Worm (Caenorhabditis elegans) whole organism, L1 larva: ENCODE measurements around the gene cpr-9.

Experiments used
- C04F5.9 ChIP-seq: sonication (generic microtip); optimal IDR thresholded peaks from 2 replicates; lab custom pipeline; 2016; ENCODE audit warnings: missing genetic modification characterization, missing compliant biosample characterization
- C16A3.4 ChIP-seq: fragments of 150-350 bp; optimal IDR thresholded peaks from 2 replicates; lab custom pipeline; 2014; ENCODE audit warnings: missing biosample characterization, missing genetic modification characterization
- C34B4.2 ChIP-seq: sonication (generic microtip); optimal IDR thresholded peaks from 2 replicates; lab custom pipeline; 2017; ENCODE audit warnings: mild to moderate bottlenecking, missing genetic modification characterization, missing compliant biosample characterization
- Y116A8C.19 ChIP-seq: sonication (generic microtip); optimal IDR thresholded peaks from 2 replicates; lab custom pipeline; 2016; ENCODE audit warnings: missing compliant biosample characterization, missing genetic modification characterization, borderline replicate concordance
- aly-2 ChIP-seq: fragments of 150-350 bp; optimal IDR thresholded peaks from 2 replicates; lab custom pipeline; 2014; ENCODE audit warnings: missing biosample characterization, missing genetic modification characterization
- ama-1 ChIP-seq: fragments of 150-350 bp; optimal IDR thresholded peaks from 2 replicates; lab custom pipeline; 2014
- blmp-1 ChIP-seq: fragments of 150-350 bp; optimal IDR thresholded peaks from 2 replicates; lab custom pipeline; 2014; ENCODE audit warnings: missing biosample characterization, missing genetic modification characterization
- ceh-82 ChIP-seq, 3 experiments: fragments of 150-350 bp in 1 of 3; sonication (generic microtip) in 2 of 3; optimal IDR thresholded peaks; 2 replicates each; lab custom pipeline; 2014 to 2017; ENCODE audit warnings: missing biosample characterization in 3 of 3, missing genetic modification characterization in 3 of 3
- ceh-88 ChIP-seq: fragments of 200-800 bp; sonication (Bioruptor generic); IDR thresholded peaks from 2 replicates; pipeline ENCODE4 v1.3.6; 2022; ENCODE audit warnings: missing genetic modification characterization, missing compliant biosample characterization
- dpl-1 ChIP-seq, 3 experiments: fragments of 150-350 bp in 2 of 3; sonication (generic microtip) in 1 of 3; optimal IDR thresholded peaks; 2 replicates each; lab custom pipeline; 2014 to 2017; ENCODE audit warnings: missing biosample characterization in 3 of 3, missing genetic modification characterization in 3 of 3, missing genetic modification reagents in 3 of 3
- dsc-1 ChIP-seq: sonication (generic microtip); optimal IDR thresholded peaks from 2 replicates; lab custom pipeline; 2016; ENCODE audit warnings: mild to moderate bottlenecking, missing genetic modification characterization, missing compliant biosample characterization
- efl-1 ChIP-seq, 4 experiments: fragments of 150-350 bp; optimal IDR thresholded peaks in 3 of 4; peaks in 1 of 4; 1 replicate in 1 of 4; 2 replicates in 3 of 4; lab custom pipeline; 2014; ENCODE audit warnings: missing biosample characterization in 2 of 4, missing genetic modification characterization in 2 of 4, missing genetic modification reagents in 2 of 4
- egl-27 ChIP-seq, 2 experiments: fragments of 150-350 bp in 1 of 2; sonication (generic microtip); optimal IDR thresholded peaks; 3 replicates each; lab custom pipeline; 2017 to 2018; ENCODE audit warnings: missing biosample characterization in 2 of 2, missing genetic modification characterization in 2 of 2, missing genetic modification reagents in 2 of 2
- elt-2 ChIP-seq: sonication (generic microtip); optimal IDR thresholded peaks from 2 replicates; lab custom pipeline; 2016; ENCODE audit warnings: missing genetic modification characterization, mild to moderate bottlenecking, inconsistent platforms, missing compliant biosample characterization, missing genetic modification reagents
- ets-5 ChIP-seq: fragments of 200-800 bp; sonication (Bioruptor generic); IDR thresholded peaks from 2 replicates; pipeline ENCODE4 v1.3.6; 2022; ENCODE audit warnings: missing genetic modification characterization, missing compliant biosample characterization
- fkh-10 ChIP-seq: sonication (generic microtip); optimal IDR thresholded peaks from 2 replicates; lab custom pipeline; 2017; ENCODE audit warnings: missing biosample characterization, missing genetic modification reagents, missing genetic modification characterization
- fkh-4 ChIP-seq: sonication (generic microtip); optimal IDR thresholded peaks from 2 replicates; lab custom pipeline; 2016; ENCODE audit warnings: missing compliant biosample characterization, missing genetic modification characterization, borderline replicate concordance
- fkh-8 ChIP-seq: sonication (generic microtip); optimal IDR thresholded peaks from 2 replicates; lab custom pipeline; 2016; ENCODE audit warnings: mild to moderate bottlenecking, missing genetic modification characterization, missing compliant biosample characterization
- grh-1 ChIP-seq: fragments of 200-800 bp; sonication (Bioruptor generic); IDR thresholded peaks from 2 replicates; pipeline ENCODE4 v1.3.6; 2022; ENCODE audit warnings: missing genetic modification reagents, missing genetic modification characterization, missing compliant biosample characterization
- hlh-4 ChIP-seq: sonication (generic microtip); optimal IDR thresholded peaks from 2 replicates; lab custom pipeline; 2016; ENCODE audit warnings: mild to moderate bottlenecking, missing genetic modification characterization, missing compliant biosample characterization
- irx-1 ChIP-seq: sonication (generic microtip); optimal IDR thresholded peaks from 2 replicates; lab custom pipeline; 2016; ENCODE audit warnings: missing genetic modification characterization, missing compliant biosample characterization
- isw-1 ChIP-seq: fragments of 200-800 bp; sonication (Bioruptor generic); IDR thresholded peaks from 2 replicates; pipeline ENCODE4 v1.3.6; 2022; ENCODE audit warnings: missing genetic modification characterization, missing compliant biosample characterization
- jun-1 ChIP-seq: fragments of 150-350 bp; optimal IDR thresholded peaks from 2 replicates; lab custom pipeline; 2014; ENCODE audit warnings: missing biosample characterization, missing genetic modification reagents, missing genetic modification characterization
- lin-13 ChIP-seq: fragments of 150-350 bp; optimal IDR thresholded peaks from 2 replicates; lab custom pipeline; 2014; ENCODE audit warnings: missing biosample characterization, missing genetic modification reagents, missing genetic modification characterization
- lin-15B ChIP-seq: fragments of 150-350 bp; sonication (generic microtip); optimal IDR thresholded peaks from 3 replicates; lab custom pipeline; 2014; ENCODE audit warnings: missing biosample characterization, missing genetic modification characterization
- lin-35 ChIP-seq, 2 experiments: fragments of 150-350 bp; optimal IDR thresholded peaks; 2 replicates each; lab custom pipeline; 2014; ENCODE audit warnings: missing biosample characterization in 2 of 2, missing genetic modification characterization in 2 of 2, missing genetic modification reagents in 2 of 2
- lin-39 ChIP-seq: fragments of 150-350 bp; optimal IDR thresholded peaks from 2 replicates; lab custom pipeline; 2014; ENCODE audit warnings: missing biosample characterization, missing genetic modification reagents, missing genetic modification characterization
- mab-9 ChIP-seq: fragments of 200-800 bp; sonication (Bioruptor generic); IDR thresholded peaks from 2 replicates; pipeline ENCODE4 v1.3.6; 2022; ENCODE audit warnings: missing genetic modification reagents, missing genetic modification characterization, missing compliant biosample characterization
- mdl-1 ChIP-seq, 2 experiments: fragments of 150-350 bp; optimal IDR thresholded peaks; 2 replicates each; lab custom pipeline; 2014 to 2017; ENCODE audit warnings: missing biosample characterization in 2 of 2, missing genetic modification characterization in 2 of 2, inconsistent platforms in 1 of 2
- mef-2 ChIP-seq: fragments of 150-350 bp; optimal IDR thresholded peaks from 2 replicates; lab custom pipeline; 2014; ENCODE audit warnings: missing biosample characterization, missing genetic modification characterization
- nhr-11 ChIP-seq: fragments of 150-350 bp; optimal IDR thresholded peaks from 2 replicates; lab custom pipeline; 2014; ENCODE audit warnings: missing biosample characterization, missing genetic modification characterization
- nhr-20 ChIP-seq: sonication (generic microtip); optimal IDR thresholded peaks from 2 replicates; lab custom pipeline; 2016; ENCODE audit warnings: mild to moderate bottlenecking, missing genetic modification characterization, missing compliant biosample characterization
- nhr-237 ChIP-seq: fragments of 150-350 bp; optimal IDR thresholded peaks from 2 replicates; lab custom pipeline; 2014; ENCODE audit warnings: missing biosample characterization, missing genetic modification characterization
- nhr-47 ChIP-seq: sonication (generic microtip); optimal IDR thresholded peaks from 2 replicates; lab custom pipeline; 2016; ENCODE audit warnings: mild to moderate bottlenecking, missing genetic modification characterization, moderate library complexity, missing compliant biosample characterization
- nhr-71 ChIP-seq: sonication (generic microtip); optimal IDR thresholded peaks from 2 replicates; lab custom pipeline; 2016; ENCODE audit warnings: mild to moderate bottlenecking, missing genetic modification characterization, moderate library complexity, missing compliant biosample characterization
- nhr-76 ChIP-seq: sonication (generic microtip); optimal IDR thresholded peaks from 2 replicates; lab custom pipeline; 2017; ENCODE audit warnings: missing biosample characterization, missing genetic modification characterization
- nhr-84 ChIP-seq: sonication (generic microtip); optimal IDR thresholded peaks from 2 replicates; lab custom pipeline; 2017; ENCODE audit warnings: missing biosample characterization, missing genetic modification characterization
- nhr-85 ChIP-seq: sonication (generic microtip); peaks from one replicate; lab custom pipeline; 2016; ENCODE audit warnings: missing genetic modification characterization, inconsistent platforms, missing compliant biosample characterization
- nhr-90 ChIP-seq: sonication (generic microtip); optimal IDR thresholded peaks from 2 replicates; lab custom pipeline; 2016; ENCODE audit warnings: mild to moderate bottlenecking, missing genetic modification characterization, missing compliant biosample characterization; ENCODE audit not compliant: poor library complexity
- pag-3 ChIP-seq: sonication (generic microtip); optimal IDR thresholded peaks from 2 replicates; lab custom pipeline; 2017; ENCODE audit warnings: missing genetic modification characterization, mild to moderate bottlenecking, missing compliant biosample characterization, antibody characterized with exemption, borderline replicate concordance; ENCODE audit not compliant: insufficient read depth
- pqm-1 ChIP-seq: sonication (generic microtip); optimal IDR thresholded peaks from 3 replicates; lab custom pipeline; 2017; ENCODE audit warnings: missing biosample characterization, missing genetic modification characterization
- snpc-4 ChIP-seq: fragments of 150-350 bp; optimal IDR thresholded peaks from 2 replicates; lab custom pipeline; 2014; ENCODE audit warnings: missing biosample characterization, missing genetic modification characterization
- snu-23 ChIP-seq: sonication (generic microtip); optimal IDR thresholded peaks from 2 replicates; lab custom pipeline; 2016; ENCODE audit warnings: missing genetic modification characterization, missing compliant biosample characterization
- sptf-1 ChIP-seq: fragments of 150-350 bp; optimal IDR thresholded peaks from 2 replicates; lab custom pipeline; 2014; ENCODE audit warnings: missing biosample characterization, missing genetic modification characterization
- tbx-2 ChIP-seq: sonication (generic microtip); optimal IDR thresholded peaks from 2 replicates; lab custom pipeline; 2016; ENCODE audit warnings: missing genetic modification characterization, missing compliant biosample characterization
- tlp-1 ChIP-seq: fragments of 150-350 bp; optimal IDR thresholded peaks from 2 replicates; lab custom pipeline; 2014; ENCODE audit warnings: missing biosample characterization, missing genetic modification characterization
- unc-130 ChIP-seq: fragments of 150-350 bp; optimal IDR thresholded peaks from 2 replicates; lab custom pipeline; 2017; ENCODE audit warnings: missing biosample characterization, missing genetic modification characterization, inconsistent platforms
- unc-30 ChIP-seq: sonication (generic microtip); optimal IDR thresholded peaks from 2 replicates; lab custom pipeline; 2017; ENCODE audit warnings: missing biosample characterization, missing genetic modification characterization
- unc-86 ChIP-seq: sonication (generic microtip); optimal IDR thresholded peaks from 2 replicates; lab custom pipeline; 2016; ENCODE audit warnings: missing genetic modification characterization, missing compliant biosample characterization
- xbp-1 ChIP-seq: sonication (generic microtip); optimal IDR thresholded peaks from 2 replicates; lab custom pipeline; 2016; ENCODE audit warnings: missing genetic modification characterization, missing compliant biosample characterization
- zag-1 ChIP-seq: fragments of 150-350 bp; optimal IDR thresholded peaks from 2 replicates; lab custom pipeline; 2014; ENCODE audit warnings: missing biosample characterization, missing genetic modification characterization

Gene cpr-9

DNA sequence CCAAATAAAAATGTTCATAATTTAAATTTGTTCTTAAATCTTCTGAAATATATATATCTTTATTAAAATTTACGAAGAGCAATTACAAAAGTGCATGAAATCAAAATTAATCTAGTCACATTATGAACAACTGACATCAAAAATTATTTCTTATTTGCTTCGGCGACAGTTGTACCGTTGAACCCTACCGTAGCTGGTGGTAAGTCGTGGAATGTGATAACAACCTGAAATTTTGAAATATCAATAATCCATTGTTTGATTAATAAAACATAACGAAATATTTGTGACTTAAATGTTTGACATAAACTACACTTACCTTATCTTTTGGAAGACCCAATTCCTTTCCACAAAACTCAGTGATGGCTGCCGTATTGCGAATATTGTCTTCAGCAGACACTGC lies 26.1 kb upstream of the cpr-9 start:
- TF ChIP-seq snu-23 (GFP tag; lab: Kevin White, UChicago) (no peak), C04F5.9 (tag; lab: Kevin White, UChicago) (no peak), fkh-8 (no peak), mef-2 (tag; lab: Kevin White, UChicago) (no peak), nhr-84 (tag; lab: Kevin White, UChicago) (no peak), nhr-11 (tag; lab: Kevin White, UChicago) (no peak), unc-86 (tag; lab: Kevin White, UChicago) (no peak), nhr-20 (no peak), mab-9 (no peak), Y116A8C.19 (tag; lab: Kevin White, UChicago) (no peak), elt-2 (tag; lab: Kevin White, UChicago) (peak; percentile 82), nhr-90 (tag; lab: Kevin White, UChicago) (peak; percentile 39), lin-35 (GFP tag; optimal IDR thresholded peaks at IDR 0.05; lab: Kevin White, UChicago) (peak in 1 of 2 experiments; percentile 28), lin-15B (tag; lab: Kevin White, UChicago) (no peak), grh-1 (GFP tag; lab: Robert Waterston, UW) (no peak), C16A3.4 (tag; lab: Kevin White, UChicago) (no peak), pag-3 (tag; lab: Kevin White, UChicago) (no peak), isw-1 (GFP tag; lab: Robert Waterston, UW) (no peak), ceh-82 (tag; optimal IDR thresholded peaks at IDR 0.05; lab: Kevin White, UChicago) (no peak), nhr-71 (tag; lab: Kevin White, UChicago) (peak; percentile 29), lin-13 (GFP tag; lab: Kevin White, UChicago) (no peak), zag-1 (tag; lab: Kevin White, UChicago) (no peak), nhr-237 (tag; lab: Kevin White, UChicago) (no peak), nhr-76 (no peak), efl-1 (optimal IDR thresholded peaks at IDR 0.05; lab: Kevin White, UChicago) (no peak), efl-1 (GFP tag; optimal IDR thresholded peaks at IDR 0.05 in 1 of 2; lab: Kevin White, UChicago) (no peak), fkh-10 (GFP tag; lab: Kevin White, UChicago) (no peak), unc-30 (tag; lab: Kevin White, UChicago) (no peak)

DNA sequence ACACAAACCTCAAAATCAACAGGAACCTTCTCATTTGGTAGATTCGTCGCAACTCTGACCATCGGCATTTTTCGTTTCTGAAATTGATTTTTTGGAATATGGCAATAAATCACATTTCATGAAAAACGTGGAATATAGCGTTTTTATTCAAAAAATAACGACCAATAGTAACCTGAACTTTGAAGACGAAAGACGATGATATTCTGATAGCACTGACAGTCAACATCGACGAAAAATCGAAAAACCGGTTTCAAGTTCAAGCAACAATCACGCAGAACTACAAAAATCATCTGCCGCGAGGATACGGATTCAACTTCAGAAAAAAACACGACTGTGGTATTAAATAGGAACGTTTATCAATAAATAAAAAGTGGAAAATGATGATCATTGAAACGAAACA lies 24.7 kb upstream of the cpr-9 start, which contains the start of gene mif-2:
TSS of gene mif-2 (minus strand) at position 281 of the 400 bp plus-strand sequence.
- no peak for TF ChIP-seq dpl-1 (GFP tag; optimal IDR thresholded peaks at IDR 0.05; lab: Kevin White, UChicago)
- TF ChIP-seq dsc-1 (tag; lab: Kevin White, UChicago) = no peak
- TF ChIP-seq ceh-88 (GFP tag; lab: Robert Waterston, UW) = no peak
- no peak for TF ChIP-seq mdl-1 (tag; optimal IDR thresholded peaks at IDR 0.05; lab: Kevin White, UChicago)
- TF ChIP-seq zag-1 (tag; lab: Kevin White, UChicago) = no peak
- TF ChIP-seq blmp-1 (tag; lab: Kevin White, UChicago) = no peak
- no peak for TF ChIP-seq tlp-1
- no peak for TF ChIP-seq tbx-2 (tag; lab: Kevin White, UChicago)
- TF ChIP-seq ets-5 (GFP tag; lab: Robert Waterston, UW) = no peak
- TF ChIP-seq unc-130 = no peak
- no peak for TF ChIP-seq hlh-4 (tag; lab: Kevin White, UChicago)
- peak; percentile 62 for TF ChIP-seq ama-1
- no peak for TF ChIP-seq nhr-76
- no peak for TF ChIP-seq xbp-1
- no peak for TF ChIP-seq fkh-8
- peak in 1 of 2 experiments; percentile 21 for TF ChIP-seq lin-35 (GFP tag; optimal IDR thresholded peaks at IDR 0.05; lab: Kevin White, UChicago)
- TF ChIP-seq grh-1 (GFP tag; lab: Robert Waterston, UW) = 0 out of 2 replicates have a peak, but pooled peaks have one; percentile 20
- no peak for TF ChIP-seq nhr-47 (tag; lab: Kevin White, UChicago)
- TF ChIP-seq fkh-4 (tag; lab: Kevin White, UChicago) = no peak
- no peak for TF ChIP-seq nhr-11 (tag; lab: Kevin White, UChicago)
- TF ChIP-seq aly-2 (tag; lab: Kevin White, UChicago) = no peak
- TF ChIP-seq egl-27 (tag; optimal IDR thresholded peaks at IDR 0.05; lab: Kevin White, UChicago) = no peak
- no peak for TF ChIP-seq snpc-4 (tag; lab: Kevin White, UChicago)
- TF ChIP-seq nhr-85 (tag; lab: Kevin White, UChicago) = no peak
- no peak for TF ChIP-seq ceh-82 (tag; optimal IDR thresholded peaks at IDR 0.05; lab: Kevin White, UChicago)
- no peak for TF ChIP-seq pqm-1 (tag; lab: Kevin White, UChicago)
- no peak for TF ChIP-seq unc-86 (tag; lab: Kevin White, UChicago)
- TF ChIP-seq irx-1 (tag; lab: Kevin White, UChicago) = no peak
- no peak for TF ChIP-seq mef-2 (tag; lab: Kevin White, UChicago)
- no peak for TF ChIP-seq lin-39 (tag; lab: Kevin White, UChicago)
- TF ChIP-seq C34B4.2 (tag; lab: Kevin White, UChicago) = no peak
- TF ChIP-seq C04F5.9 (tag; lab: Kevin White, UChicago) = no peak
- TF ChIP-seq jun-1 (tag; lab: Kevin White, UChicago) = no peak
- TF ChIP-seq sptf-1 (tag; lab: Kevin White, UChicago) = no peak
